Fruit fly (Drosophila melanogaster) whole organism, embryonic: ENCODE measurements around the gene CG7896.
A peak's percentile ranks its signal among the peaks of the same experiment; 100 is the strongest.

Experiments
- BEAF-32 ChIP-seq: fragments of 200-800 bp; sonication (Bioruptor generic); optimal IDR thresholded peaks from 3 replicates; lab custom pipeline; 2017; ENCODE audit warnings: missing biosample characterization, missing genetic modification characterization, mild to moderate bottlenecking, moderate library complexity, missing genetic modification reagents
- Bgb ChIP-seq: fragments of 200-800 bp; sonication (Bioruptor generic); IDR thresholded peaks from 2 replicates; pipeline ENCODE4 v1.3.6; 2022; ENCODE audit warnings: missing biosample characterization, missing genetic modification characterization; ENCODE audit not compliant: partially characterized antibody
- Blimp-1 ChIP-seq: fragments of 200-800 bp; sonication (Bioruptor generic); optimal IDR thresholded peaks from 3 replicates; lab custom pipeline; 2018; ENCODE audit warnings: missing biosample characterization, missing genetic modification characterization, mild to moderate bottlenecking, moderate library complexity, missing genetic modification reagents
- CG10267 ChIP-seq: fragments of 200-800 bp; sonication (Bioruptor generic); optimal IDR thresholded peaks from 2 replicates; lab custom pipeline; 2018; ENCODE audit warnings: missing biosample characterization, mild to moderate bottlenecking, missing genetic modification characterization, moderate library complexity
- CG11456 ChIP-seq: fragments of 200-800 bp; sonication (Bioruptor generic); IDR thresholded peaks from 3 replicates; pipeline ENCODE4 v1.3.6; 2022; ENCODE audit warnings: missing biosample characterization, missing genetic modification characterization
- CG11695 ChIP-seq: fragments of 200-800 bp; sonication (Bioruptor generic); IDR thresholded peaks from 3 replicates; pipeline ENCODE4 v1.3.6; 2022; ENCODE audit warnings: missing biosample characterization, missing genetic modification characterization
- CG13296 ChIP-seq: fragments of 200-800 bp; sonication (Bioruptor generic); optimal IDR thresholded peaks from 3 replicates; lab custom pipeline; 2018; ENCODE audit warnings: missing biosample characterization, mild to moderate bottlenecking, missing genetic modification characterization
- CG13775 ChIP-seq: fragments of 200-800 bp; sonication (Bioruptor generic); optimal IDR thresholded peaks from 3 replicates; lab custom pipeline; 2017; ENCODE audit warnings: missing biosample characterization, mild to moderate bottlenecking, missing genetic modification characterization
- CG14710 ChIP-seq: fragments of 200-800 bp; sonication (Bioruptor generic); optimal IDR thresholded peaks from 3 replicates; lab custom pipeline; 2019; ENCODE audit warnings: missing biosample characterization, mild to moderate bottlenecking, missing genetic modification characterization, moderate library complexity
- CG14860 ChIP-seq: fragments of 200-800 bp; sonication (Bioruptor generic); IDR thresholded peaks from 3 replicates; pipeline ENCODE4 v1.3.6; 2022; ENCODE audit warnings: missing biosample characterization, missing genetic modification characterization; ENCODE audit not compliant: partially characterized antibody
- CG1603 ChIP-seq: fragments of 200-800 bp; sonication (Bioruptor generic); optimal IDR thresholded peaks from 2 replicates; lab custom pipeline; 2019; ENCODE audit warnings: missing biosample characterization, mild to moderate bottlenecking, missing genetic modification characterization, moderate library complexity
- CG2116 ChIP-seq: fragments of 200-800 bp; sonication (Bioruptor generic); optimal IDR thresholded peaks from 3 replicates; lab custom pipeline; 2018; ENCODE audit warnings: missing biosample characterization, mild to moderate bottlenecking, missing genetic modification characterization
- CG30403 ChIP-seq: fragments of 200-800 bp; sonication (Bioruptor generic); optimal IDR thresholded peaks from 3 replicates; lab custom pipeline; 2016; ENCODE audit warnings: missing biosample characterization, missing genetic modification characterization
- CG34422 ChIP-seq: fragments of 200-800 bp; sonication (Bioruptor generic); IDR thresholded peaks from 3 replicates; pipeline ENCODE4 v1.3.6; 2022; ENCODE audit warnings: missing biosample characterization, missing genetic modification characterization
- CG42726 ChIP-seq: fragments of 200-800 bp; sonication (Bioruptor generic); IDR thresholded peaks from 2 replicates; pipeline ENCODE4 v1.3.6; 2022; ENCODE audit warnings: missing biosample characterization, missing genetic modification characterization; ENCODE audit not compliant: partially characterized antibody
- CG4707 ChIP-seq: fragments of 200-800 bp; sonication (Bioruptor generic); optimal IDR thresholded peaks from 2 replicates; lab custom pipeline; 2018; ENCODE audit warnings: missing biosample characterization, mild to moderate bottlenecking, missing genetic modification characterization, moderate library complexity
- CG8924 ChIP-seq: fragments of 200-800 bp; optimal IDR thresholded peaks from 3 replicates; lab custom pipeline; 2019; ENCODE audit warnings: missing biosample characterization, mild to moderate bottlenecking, missing genetic modification characterization, moderate library complexity
- CG9797 ChIP-seq: fragments of 200-800 bp; sonication (Bioruptor generic); optimal IDR thresholded peaks from 3 replicates; lab custom pipeline; 2018; ENCODE audit warnings: missing biosample characterization, mild to moderate bottlenecking, missing genetic modification characterization
- CG9876 ChIP-seq: fragments of 200-800 bp; sonication (Bioruptor generic); optimal IDR thresholded peaks from 2 replicates; lab custom pipeline; 2016; ENCODE audit warnings: missing biosample characterization, missing genetic modification characterization
- Dll ChIP-seq: fragments of 200-800 bp; sonication (Bioruptor generic); IDR thresholded peaks from 4 replicates; pipeline ENCODE4 v1.3.6; 2022; ENCODE audit warnings: missing biosample characterization, missing genetic modification characterization; ENCODE audit not compliant: partially characterized antibody
- Dp ChIP-seq: fragments of 200-800 bp; sonication (Bioruptor generic); optimal IDR thresholded peaks from 2 replicates; lab custom pipeline; 2018; ENCODE audit warnings: missing biosample characterization, mild to moderate bottlenecking, missing genetic modification characterization, moderate library complexity
- Dref ChIP-seq: fragments of 200-800 bp; sonication (Bioruptor generic); IDR thresholded peaks from 2 replicates; pipeline ENCODE4 v1.3.6; 2022; ENCODE audit warnings: missing biosample characterization, missing genetic modification characterization
- E2f2 ChIP-seq: fragments of 200-800 bp; sonication (Bioruptor generic); IDR thresholded peaks from 2 replicates; pipeline ENCODE4 v1.3.6; 2022; ENCODE audit warnings: missing biosample characterization, missing genetic modification characterization
- HmgD ChIP-seq: fragments of 200-800 bp; sonication (Bioruptor generic); optimal IDR thresholded peaks from 3 replicates; lab custom pipeline; 2016; ENCODE audit warnings: missing biosample characterization, missing genetic modification characterization
- Lpt ChIP-seq: fragments of >200 bp; optimal IDR thresholded peaks from 2 replicates; lab custom pipeline; 2018; ENCODE audit warnings: missing biosample characterization, missing genetic modification characterization
- MBD-R2 ChIP-seq: fragments of 200-800 bp; sonication (Bioruptor generic); IDR thresholded peaks from 2 replicates; pipeline ENCODE4 v1.3.6; 2022; ENCODE audit warnings: missing biosample characterization, missing genetic modification characterization
- Scr ChIP-seq: fragments of 200-800 bp; sonication (Bioruptor generic); IDR thresholded peaks from 2 replicates; pipeline ENCODE4 v1.3.6; 2022; ENCODE audit warnings: missing biosample characterization, missing genetic modification characterization; ENCODE audit not compliant: partially characterized antibody
- Sry-δ ChIP-seq: fragments of 200-800 bp; sonication (Bioruptor generic); optimal IDR thresholded peaks from 2 replicates; lab custom pipeline; 2016; ENCODE audit warnings: missing biosample characterization, missing genetic modification characterization
- YL-1 ChIP-seq: fragments of 200-800 bp; sonication (Bioruptor generic); optimal IDR thresholded peaks from 3 replicates; lab custom pipeline; 2017; ENCODE audit warnings: missing biosample characterization, mild to moderate bottlenecking, missing genetic modification characterization
- bbx ChIP-seq: fragments of 200-800 bp; sonication (Bioruptor generic); IDR thresholded peaks from 2 replicates; pipeline ENCODE4 v1.3.6; 2022; ENCODE audit warnings: missing biosample characterization, missing genetic modification characterization; ENCODE audit not compliant: partially characterized antibody
- chinmo ChIP-seq: fragments of 200-800 bp; sonication (Bioruptor generic); IDR thresholded peaks from 4 replicates; pipeline ENCODE4 v1.3.6; 2022; ENCODE audit warnings: missing biosample characterization, missing genetic modification characterization; ENCODE audit not compliant: partially characterized antibody
- crp ChIP-seq, 2 experiments: fragments of 200-800 bp; sonication (Bioruptor generic); optimal IDR thresholded peaks; 2 replicates in 1 of 2; 3 replicates in 1 of 2; lab custom pipeline; 2017; ENCODE audit warnings: missing biosample characterization in 2 of 2, missing genetic modification characterization in 2 of 2, mild to moderate bottlenecking in 1 of 2, moderate library complexity in 1 of 2
- gfzf ChIP-seq: fragments of 200-800 bp; sonication (Bioruptor generic); optimal IDR thresholded peaks from 2 replicates; lab custom pipeline; 2016; ENCODE audit warnings: missing biosample characterization, mild to moderate bottlenecking, missing genetic modification characterization, moderate library complexity
- hb ChIP-seq: fragments of 200-800 bp; sonication (Bioruptor generic); IDR thresholded peaks from 3 replicates; pipeline ENCODE4 v1.3.6; 2022; ENCODE audit warnings: missing biosample characterization, missing genetic modification characterization; ENCODE audit not compliant: partially characterized antibody
- insv ChIP-seq, 2 experiments: fragments of 200-800 bp; sonication (Bioruptor generic); optimal IDR thresholded peaks; 3 replicates each; lab custom pipeline; 2016 to 2018; ENCODE audit warnings: missing biosample characterization in 2 of 2, missing genetic modification characterization in 2 of 2
- inv ChIP-seq: fragments of 200-800 bp; sonication (Bioruptor generic); IDR thresholded peaks from 2 replicates; pipeline ENCODE4 v1.3.6; 2022; ENCODE audit warnings: missing biosample characterization, missing genetic modification characterization; ENCODE audit not compliant: partially characterized antibody
- knrl ChIP-seq: fragments of 200-800 bp; sonication (Bioruptor generic); IDR thresholded peaks from 3 replicates; pipeline ENCODE4 v1.3.6; 2022; ENCODE audit warnings: missing biosample characterization, missing genetic modification characterization; ENCODE audit not compliant: partially characterized antibody
- lmd ChIP-seq: fragments of 200-800 bp; sonication (Bioruptor generic); IDR thresholded peaks from 2 replicates; pipeline ENCODE4 v1.3.6; 2022; ENCODE audit warnings: missing biosample characterization, missing genetic modification characterization
- nerfin-2 ChIP-seq: fragments of 200-800 bp; sonication (Bioruptor generic); IDR thresholded peaks from 2 replicates; pipeline ENCODE4 v1.3.6; 2022; ENCODE audit warnings: missing biosample characterization, missing genetic modification characterization; ENCODE audit not compliant: partially characterized antibody
- phol ChIP-seq: fragments of 200-800 bp; sonication (Bioruptor generic); optimal IDR thresholded peaks from 3 replicates; lab custom pipeline; 2018; ENCODE audit warnings: missing biosample characterization, mild to moderate bottlenecking, missing genetic modification characterization, moderate library complexity
- pzg ChIP-seq: fragments of 200-800 bp; sonication (Bioruptor generic); optimal IDR thresholded peaks from 3 replicates; lab custom pipeline; 2018; ENCODE audit warnings: missing biosample characterization, mild to moderate bottlenecking, missing genetic modification characterization, moderate library complexity
- sim ChIP-seq: fragments of 200-800 bp; sonication (Bioruptor generic); IDR thresholded peaks from 2 replicates; pipeline ENCODE4 v1.3.6; 2022; ENCODE audit warnings: missing biosample characterization, missing genetic modification characterization
- sna ChIP-seq: fragments of 200-800 bp; sonication (Bioruptor generic); IDR thresholded peaks from 2 replicates; pipeline ENCODE4 v1.3.6; 2022; ENCODE audit warnings: missing biosample characterization, missing genetic modification characterization; ENCODE audit not compliant: partially characterized antibody
- unc-4 ChIP-seq: fragments of 200-800 bp; sonication (Bioruptor generic); IDR thresholded peaks from 2 replicates; pipeline ENCODE4 v1.3.6; 2022; ENCODE audit warnings: missing biosample characterization, missing genetic modification characterization; ENCODE audit not compliant: partially characterized antibody
- vnd ChIP-seq: fragments of 200-800 bp; sonication (Bioruptor generic); IDR thresholded peaks from 3 replicates; pipeline ENCODE4 v1.3.6; 2022; ENCODE audit warnings: missing biosample characterization, missing genetic modification characterization; ENCODE audit not compliant: partially characterized antibody
- wek ChIP-seq: fragments of 200-800 bp; sonication (Bioruptor generic); optimal IDR thresholded peaks from 3 replicates; lab custom pipeline; 2018; ENCODE audit warnings: missing biosample characterization, mild to moderate bottlenecking, missing genetic modification characterization, moderate library complexity
- zen2 ChIP-seq: fragments of 200-800 bp; sonication (Bioruptor generic); IDR thresholded peaks from 3 replicates; pipeline ENCODE4 v1.3.6; 2022; ENCODE audit warnings: missing biosample characterization, missing genetic modification characterization; ENCODE audit not compliant: partially characterized antibody

The CG7896 gene

DNA sequence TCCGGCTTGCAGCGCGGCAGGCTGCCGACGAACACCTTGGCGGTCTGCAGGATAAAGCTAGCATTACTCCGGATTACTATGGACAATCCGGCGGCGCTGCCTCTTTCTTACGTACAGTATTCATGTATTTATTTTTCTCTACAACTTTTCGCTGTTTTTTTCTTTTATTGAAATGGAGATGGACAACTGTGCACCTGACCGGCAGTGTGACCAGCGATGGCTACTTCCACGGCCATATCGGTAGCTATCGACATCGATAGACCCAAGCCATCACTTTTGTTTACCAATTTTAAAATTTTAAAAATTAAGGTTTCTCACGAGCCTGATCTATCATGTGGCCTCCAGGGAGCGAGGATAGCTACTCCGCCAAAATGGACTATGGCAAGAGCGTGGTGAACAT is 11.8 kb downstream of the CG7896 start, which contains the start of the genes CG7903 and Sas-6 (continued):
- TF ChIP-seq lmd (no peak; the same call in 1 of the 2 replicates), E2f2 (GFP tag; lab: Robert Waterston, UW) (peak; percentile 79), knrl (GFP tag; lab: Robert Waterston, UW) (peak; percentile 67), CG13775 (no peak), Dll (GFP tag; lab: Robert Waterston, UW) (peak; percentile 73), wek (GFP tag; lab: Kevin White, UChicago) (no peak), CG1603 (tag; lab: Kevin White, UChicago) (peak; percentile 31), bbx (peak; percentile 77), Blimp-1 (GFP tag; lab: Kevin White, UChicago) (no peak), unc-4 (GFP tag; lab: Robert Waterston, UW) (peak; percentile 77), CG30403 (GFP tag; lab: Kevin White, UChicago) (peak; percentile 2), CG14710 (tag; lab: Kevin White, UChicago) (peak; percentile 33), zen2 (GFP tag; lab: Robert Waterston, UW) (peak; percentile 48; the same call in 1 of the 3 replicates), Scr (GFP tag; lab: Robert Waterston, UW) (peak; percentile 75), CG9876 (GFP tag; lab: Kevin White, UChicago) (no peak), HmgD (GFP tag; lab: Kevin White, UChicago) (no peak), CG10267 (tag; lab: Kevin White, UChicago) (peak; percentile 2), CG11695 (no peak), CG9797 (GFP tag; lab: Kevin White, UChicago) (peak; percentile 81), Sry-δ (GFP tag; lab: Kevin White, UChicago) (peak; percentile 94), Dref (GFP tag; lab: Robert Waterston, UW) (peak; percentile 89), Lpt (GFP tag; lab: Kevin White, UChicago) (no peak), CG34422 (GFP tag; lab: Robert Waterston, UW) (0 out of 3 replicates have a peak, but pooled peaks have one; percentile 40), CG14860 (GFP tag; lab: Robert Waterston, UW) (peak; percentile 61), hb (peak; percentile 70; the same call in 1 of the 3 replicates), vnd (GFP tag; lab: Robert Waterston, UW) (peak; percentile 63), crp (GFP tag; optimal IDR thresholded peaks at IDR 0.05; lab: Kevin White, UChicago) (peak in 1 of 2 experiments; percentile 2), CG2116 (GFP tag; lab: Kevin White, UChicago) (peak; percentile 92), BEAF-32 (GFP tag; lab: Kevin White, UChicago) (peak; percentile 73), insv (GFP tag; optimal IDR thresholded peaks at IDR 0.05; lab: Kevin White, UChicago) (no peak), pzg (peak; percentile 74), gfzf (GFP tag; lab: Kevin White, UChicago) (peak; percentile 67), CG4707 (GFP tag; lab: Kevin White, UChicago) (no peak), MBD-R2 (GFP tag; lab: Robert Waterston, UW) (peak; percentile 94), phol (tag; lab: Kevin White, UChicago) (peak; percentile 63), CG42726 (GFP tag; lab: Robert Waterston, UW) (peak; percentile 77), chinmo (GFP tag; lab: Robert Waterston, UW) (peak; percentile 65; the same call in 1 of the 4 replicates), CG8924 (tag; lab: Kevin White, UChicago) (peak; percentile 4), Dp (GFP tag; lab: Kevin White, UChicago) (peak; percentile 67), sim (no peak), nerfin-2 (GFP tag; lab: Robert Waterston, UW) (peak; percentile 56; the same call in 1 of the 2 replicates), CG11456 (GFP tag; lab: Robert Waterston, UW) (no peak), YL-1 (GFP tag; lab: Kevin White, UChicago) (peak; percentile 42), CG13296 (GFP tag; lab: Kevin White, UChicago) (no peak), inv (GFP tag; lab: Robert Waterston, UW) (peak; percentile 66; the same call in 1 of the 2 replicates), Bgb (GFP tag; lab: Robert Waterston, UW) (peak; percentile 85), sna (GFP tag; lab: Robert Waterston, UW) (peak; percentile 60)
